Worm (Caenorhabditis elegans) whole organism, late embryonic: Measurements from ENCODE around the gene F56D6.13.

ENCODE experiments used
- ama-1 ChIP-seq: fragments of 150-350 bp; optimal IDR thresholded peaks from 2 replicates; lab custom pipeline; 2014
- ceh-34 ChIP-seq: sonication (generic microtip); optimal IDR thresholded peaks from 2 replicates; lab custom pipeline; 2016; ENCODE audit warnings: mild to moderate bottlenecking, missing genetic modification characterization, missing compliant biosample characterization
- eyg-1 ChIP-seq: sonication (generic microtip); optimal IDR thresholded peaks from 2 replicates; lab custom pipeline; 2016; ENCODE audit warnings: missing genotype, missing genetic modification characterization, missing compliant biosample characterization
- fkh-10 ChIP-seq: fragments of 150-350 bp; optimal IDR thresholded peaks from 2 replicates; lab custom pipeline; 2014; ENCODE audit warnings: missing biosample characterization, missing genetic modification reagents, missing genetic modification characterization
- hlh-13 ChIP-seq: fragments of 200-800 bp; sonication (Bioruptor generic); optimal IDR thresholded peaks from 2 replicates; lab custom pipeline; 2018; ENCODE audit warnings: mild to moderate bottlenecking, missing genetic modification characterization, missing compliant biosample characterization
- sox-2 ChIP-seq: fragments of 200-800 bp; sonication (Bioruptor generic); IDR thresholded peaks from 2 replicates; pipeline ENCODE4 v1.3.6; 2022; ENCODE audit warnings: missing genetic modification reagents, missing genetic modification characterization, missing compliant biosample characterization
- unc-86 ChIP-seq: sonication (generic microtip); optimal IDR thresholded peaks from 2 replicates; lab custom pipeline; 2016; ENCODE audit warnings: missing genetic modification characterization, missing compliant biosample characterization

ce11 chrIV:3956705-3957104 lies 47.5 kb downstream of the F56D6.13 start, which contains the start of gene clec-74:
- no peak for TF ChIP-seq ama-1 (lab: Kevin White, UChicago)
- TF ChIP-seq ceh-34 (tag; lab: Kevin White, UChicago), result no peak
- TF ChIP-seq unc-86 (tag; lab: Kevin White, UChicago), result no peak
- no peak for TF ChIP-seq sox-2 (GFP tag; lab: Robert Waterston, UW)
- TF ChIP-seq fkh-10 (GFP tag; lab: Kevin White, UChicago), result no peak
- TF ChIP-seq eyg-1, result no peak
- TF ChIP-seq hlh-13, result no peak
